Worm (Caenorhabditis elegans) whole organism, L2 larva: ENCODE measurements around the gene C33G3.6.

Source experiments
- C34F6.9 ChIP-seq: fragments of 150-350 bp; optimal IDR thresholded peaks from 2 replicates; lab custom pipeline; 2014; ENCODE audit warnings: missing biosample characterization, missing genetic modification characterization
- F13H6.1 ChIP-seq: sonication (generic microtip); optimal IDR thresholded peaks from 2 replicates; lab custom pipeline; 2016; ENCODE audit warnings: missing genetic modification characterization, missing compliant biosample characterization
- R02D3.7 ChIP-seq: fragments of 150-350 bp; optimal IDR thresholded peaks from 2 replicates; lab custom pipeline; 2014; ENCODE audit warnings: missing biosample characterization, missing genetic modification characterization
- Y55F3AM.14 ChIP-seq: fragments of 200-800 bp; sonication (Bioruptor generic); optimal IDR thresholded peaks from 2 replicates; lab custom pipeline; 2018; ENCODE audit warnings: mild to moderate bottlenecking, missing genetic modification characterization, missing compliant biosample characterization
- ZK546.5 ChIP-seq: sonication (generic microtip); optimal IDR thresholded peaks from 2 replicates; lab custom pipeline; 2017; ENCODE audit warnings: missing biosample characterization, missing genetic modification characterization
- alr-1 ChIP-seq: fragments of 150-350 bp; optimal IDR thresholded peaks from 2 replicates; lab custom pipeline; 2014; ENCODE audit warnings: missing biosample characterization, missing genetic modification characterization
- aly-2 ChIP-seq: fragments of 150-350 bp; optimal IDR thresholded peaks from 2 replicates; lab custom pipeline; 2014; ENCODE audit warnings: missing biosample characterization, missing genetic modification characterization
- ama-1 ChIP-seq: fragments of 150-350 bp; optimal IDR thresholded peaks from 2 replicates; lab custom pipeline; 2018; ENCODE audit warnings: inconsistent platforms
- blmp-1 ChIP-seq: sonication (generic microtip); optimal IDR thresholded peaks from 2 replicates; lab custom pipeline; 2017; ENCODE audit warnings: missing genetic modification characterization, mild to moderate bottlenecking, missing compliant biosample characterization, antibody characterized with exemption, moderate library complexity; ENCODE audit not compliant: insufficient read depth
- ceh-16 ChIP-seq: fragments of 150-350 bp; optimal IDR thresholded peaks from 2 replicates; lab custom pipeline; 2014; ENCODE audit warnings: missing biosample characterization, missing genetic modification characterization
- ceh-82 ChIP-seq: fragments of 150-350 bp; optimal IDR thresholded peaks from 2 replicates; lab custom pipeline; 2014; ENCODE audit warnings: missing biosample characterization, missing genetic modification characterization
- crh-2 ChIP-seq: sonication (generic microtip); optimal IDR thresholded peaks from 2 replicates; lab custom pipeline; 2017; ENCODE audit warnings: missing biosample characterization, missing genetic modification characterization
- dmd-4 ChIP-seq: sonication (generic microtip); optimal IDR thresholded peaks from 2 replicates; lab custom pipeline; 2017; ENCODE audit warnings: missing biosample characterization, missing genetic modification characterization
- egl-27 ChIP-seq: sonication (generic microtip); optimal IDR thresholded peaks from 3 replicates; lab custom pipeline; 2017; ENCODE audit warnings: missing biosample characterization, missing genetic modification reagents, missing genetic modification characterization
- elt-1 ChIP-seq: fragments of 150-350 bp; optimal IDR thresholded peaks from 2 replicates; lab custom pipeline; 2014; ENCODE audit warnings: missing biosample characterization, missing genetic modification characterization
- elt-3 ChIP-seq: sonication (generic microtip); optimal IDR thresholded peaks from 2 replicates; lab custom pipeline; 2017; ENCODE audit warnings: missing biosample characterization, missing genetic modification characterization
- fos-1 ChIP-seq: fragments of 150-350 bp; optimal IDR thresholded peaks from 2 replicates; lab custom pipeline; 2014; ENCODE audit warnings: missing biosample characterization, missing genetic modification characterization
- gmeb-1 ChIP-seq: fragments of 150-350 bp; optimal IDR thresholded peaks from 2 replicates; lab custom pipeline; 2014; ENCODE audit warnings: missing biosample characterization, missing genetic modification characterization
- lin-11 ChIP-seq: fragments of 150-350 bp; sonication (generic microtip); optimal IDR thresholded peaks from 2 replicates; lab custom pipeline; 2014; ENCODE audit warnings: missing biosample characterization, missing genetic modification characterization, inconsistent platforms, mixed read lengths
- lin-13 ChIP-seq: fragments of 150-350 bp; optimal IDR thresholded peaks from 2 replicates; lab custom pipeline; 2014; ENCODE audit warnings: missing biosample characterization, missing genetic modification reagents, missing genetic modification characterization
- lin-39 ChIP-seq: fragments of 150-350 bp; optimal IDR thresholded peaks from 2 replicates; lab custom pipeline; 2014; ENCODE audit warnings: missing biosample characterization, missing genetic modification reagents, missing genetic modification characterization
- lsy-2 ChIP-seq, 2 experiments: fragments of 150-350 bp in 1 of 2; sonication (generic microtip) in 1 of 2; optimal IDR thresholded peaks; 2 replicates each; lab custom pipeline; 2014 to 2017; ENCODE audit warnings: missing biosample characterization in 2 of 2, missing genetic modification characterization in 2 of 2
- mab-5 ChIP-seq: fragments of 150-350 bp; optimal IDR thresholded peaks from 2 replicates; lab custom pipeline; 2014; ENCODE audit warnings: missing biosample characterization, missing genetic modification characterization
- mbf-1 ChIP-seq: sonication (generic microtip); optimal IDR thresholded peaks from 2 replicates; lab custom pipeline; 2017; ENCODE audit warnings: missing biosample characterization, missing genetic modification characterization
- mdl-1 ChIP-seq, 2 experiments: fragments of 150-350 bp in 1 of 2; sonication (generic microtip) in 1 of 2; optimal IDR thresholded peaks; 2 replicates each; lab custom pipeline; 2017; ENCODE audit warnings: missing biosample characterization in 2 of 2, missing genetic modification characterization in 2 of 2
- nhr-10 ChIP-seq: sonication (generic microtip); optimal IDR thresholded peaks from 2 replicates; lab custom pipeline; 2017; ENCODE audit warnings: missing biosample characterization, missing genetic modification characterization
- nhr-11 ChIP-seq: fragments of 150-350 bp; optimal IDR thresholded peaks from 2 replicates; lab custom pipeline; 2014; ENCODE audit warnings: missing biosample characterization, missing genetic modification characterization
- nhr-12 ChIP-seq: fragments of 150-350 bp; optimal IDR thresholded peaks from 2 replicates; lab custom pipeline; 2014; ENCODE audit warnings: missing biosample characterization, missing genetic modification characterization
- nhr-129 ChIP-seq: fragments of 150-350 bp; optimal IDR thresholded peaks from 2 replicates; lab custom pipeline; 2014; ENCODE audit warnings: missing biosample characterization, missing genetic modification characterization
- nhr-21 ChIP-seq: fragments of 150-350 bp; optimal IDR thresholded peaks from 2 replicates; lab custom pipeline; 2014; ENCODE audit warnings: missing biosample characterization, missing genetic modification characterization
- nhr-23 ChIP-seq: fragments of 150-350 bp; optimal IDR thresholded peaks from 2 replicates; lab custom pipeline; 2014; ENCODE audit warnings: missing biosample characterization, missing genetic modification reagents, missing genetic modification characterization
- nhr-237 ChIP-seq: fragments of 150-350 bp; optimal IDR thresholded peaks from 2 replicates; lab custom pipeline; 2014; ENCODE audit warnings: missing biosample characterization, missing genetic modification characterization
- nhr-25 ChIP-seq: fragments of 150-350 bp; sonication (generic microtip); optimal IDR thresholded peaks from 3 replicates; lab custom pipeline; 2014; ENCODE audit warnings: missing biosample characterization, missing genetic modification characterization
- nhr-6 ChIP-seq: fragments of 150-350 bp; optimal IDR thresholded peaks from 2 replicates; lab custom pipeline; 2014; ENCODE audit warnings: missing biosample characterization, missing genetic modification characterization
- nhr-77 ChIP-seq: fragments of 150-350 bp; optimal IDR thresholded peaks from 2 replicates; lab custom pipeline; 2014; ENCODE audit warnings: missing biosample characterization, missing genetic modification characterization
- peb-1 ChIP-seq: fragments of 150-350 bp; optimal IDR thresholded peaks from 2 replicates; lab custom pipeline; 2014; ENCODE audit warnings: missing biosample characterization, missing genetic modification characterization
- sem-4 ChIP-seq: fragments of 150-350 bp; optimal IDR thresholded peaks from 2 replicates; lab custom pipeline; 2014; ENCODE audit warnings: missing biosample characterization, missing genetic modification reagents, missing genetic modification characterization
- skn-1 ChIP-seq: sonication (generic microtip); optimal IDR thresholded peaks from 2 replicates; lab custom pipeline; 2017; ENCODE audit warnings: missing biosample characterization, missing genetic modification characterization
- sma-3 ChIP-seq: sonication (generic microtip); optimal IDR thresholded peaks from 2 replicates; lab custom pipeline; 2016; ENCODE audit warnings: missing genetic modification reagents, missing genetic modification characterization, missing compliant biosample characterization
- sma-9 ChIP-seq, 2 experiments: fragments of 150-350 bp in 1 of 2; sonication (generic microtip) in 1 of 2; optimal IDR thresholded peaks; 2 replicates each; lab custom pipeline; 2014 to 2016; ENCODE audit warnings: missing genetic modification characterization in 2 of 2, mild to moderate bottlenecking in 1 of 2, missing biosample characterization in 1 of 2, missing compliant biosample characterization in 1 of 2, missing genetic modification reagents in 1 of 2, moderate library complexity in 1 of 2
- snpc-4 ChIP-seq: fragments of 150-350 bp; optimal IDR thresholded peaks from 2 replicates; lab custom pipeline; 2014; ENCODE audit warnings: missing biosample characterization, missing genetic modification characterization
- unc-39 ChIP-seq: fragments of 150-350 bp; optimal IDR thresholded peaks from 2 replicates; lab custom pipeline; 2014; ENCODE audit warnings: missing biosample characterization, missing genetic modification characterization
- unc-55 ChIP-seq: fragments of 150-350 bp; sonication (generic microtip); optimal IDR thresholded peaks from 3 replicates; lab custom pipeline; 2014; ENCODE audit warnings: missing biosample characterization, missing genetic modification reagents, missing genetic modification characterization
- unc-62 ChIP-seq: fragments of 150-350 bp; optimal IDR thresholded peaks from 2 replicates; lab custom pipeline; 2014; ENCODE audit warnings: missing biosample characterization, missing genetic modification reagents, missing genetic modification characterization
- zag-1 ChIP-seq: fragments of 150-350 bp; optimal IDR thresholded peaks from 2 replicates; lab custom pipeline; 2014; ENCODE audit warnings: missing biosample characterization, missing genetic modification characterization
- ztf-1 ChIP-seq: fragments of 200-800 bp; sonication (Bioruptor generic); conservative IDR thresholded peaks from 2 replicates; pipeline ENCODE4 v1.3.6; 2022; ENCODE audit warnings: missing genetic modification characterization, missing compliant biosample characterization
- ztf-11 ChIP-seq: sonication (generic microtip); optimal IDR thresholded peaks from 2 replicates; lab custom pipeline; 2017; ENCODE audit warnings: missing biosample characterization, missing genetic modification characterization
- ztf-4 ChIP-seq: fragments of 150-350 bp; optimal IDR thresholded peaks from 2 replicates; lab custom pipeline; 2014; ENCODE audit warnings: missing biosample characterization, missing genetic modification characterization

Gene C33G3.6

ce11 chrX:14067641-14068040 is 16.5 kb downstream of the C33G3.6 start, which contains the start of gene lgc-21:
Gene lgc-21, minus strand, starts transcription at chrX:14067984.
- no peak for TF ChIP-seq nhr-21 (tag; lab: Kevin White, UChicago)

ce11 chrX:14063830-14064229 is 20.3 kb downstream of the C33G3.6 start:
- TF ChIP-seq ama-1 (lab: Kevin White, UChicago): peak; percentile 76
- no peak for TF ChIP-seq peb-1
- TF ChIP-seq elt-1 (tag; lab: Kevin White, UChicago): no peak
- TF ChIP-seq nhr-23 (tag; lab: Kevin White, UChicago): no peak
- TF ChIP-seq sem-4: peak; percentile 79
- TF ChIP-seq ceh-82 (tag; lab: Kevin White, UChicago): no peak
- peak; percentile 78 for TF ChIP-seq mab-5
- TF ChIP-seq dmd-4 (tag; lab: Kevin White, UChicago): no peak
- peak; percentile 91 for TF ChIP-seq F13H6.1 (tag; lab: Kevin White, UChicago)
- peak; percentile 25 to 77 for TF ChIP-seq mdl-1 (tag; optimal IDR thresholded peaks at IDR 0.05; lab: Kevin White, UChicago)
- no peak for TF ChIP-seq nhr-12
- TF ChIP-seq C34F6.9 (tag; lab: Kevin White, UChicago): peak; percentile 84
- TF ChIP-seq ZK546.5 (tag; lab: Kevin White, UChicago): no peak
- TF ChIP-seq nhr-129 (tag; lab: Kevin White, UChicago): peak; percentile 99
- no peak for TF ChIP-seq ceh-16
- TF ChIP-seq nhr-25 (tag; lab: Kevin White, UChicago): peak; percentile 78
- peak; percentile 70 for TF ChIP-seq gmeb-1 (tag; lab: Kevin White, UChicago)
- TF ChIP-seq fos-1 (tag; lab: Kevin White, UChicago): peak; percentile 91
- TF ChIP-seq sma-9 (GFP tag; optimal IDR thresholded peaks at IDR 0.05; lab: Kevin White, UChicago): peak; percentile 94
- no peak for TF ChIP-seq sma-9 (tag; optimal IDR thresholded peaks at IDR 0.05; lab: Kevin White, UChicago)
- TF ChIP-seq ztf-11: no peak
- TF ChIP-seq R02D3.7 (tag; lab: Kevin White, UChicago): peak; percentile 0
- no peak for TF ChIP-seq elt-3
- TF ChIP-seq blmp-1 (tag; lab: Kevin White, UChicago): peak; percentile 5
- peak; percentile 8 for TF ChIP-seq nhr-10 (tag; lab: Kevin White, UChicago)
- peak; percentile 83 for TF ChIP-seq nhr-21 (tag; lab: Kevin White, UChicago)
- TF ChIP-seq egl-27 (tag; lab: Kevin White, UChicago): peak; percentile 83
- TF ChIP-seq Y55F3AM.14 (GFP tag; lab: Kevin White, UChicago): peak; percentile 81
- TF ChIP-seq snpc-4 (tag; lab: Kevin White, UChicago): peak; percentile 80
- TF ChIP-seq alr-1: no peak
- no peak for TF ChIP-seq aly-2 (tag; lab: Kevin White, UChicago)
- peak; percentile 34 for TF ChIP-seq nhr-77 (tag; lab: Kevin White, UChicago)
- TF ChIP-seq crh-2 (tag; lab: Kevin White, UChicago): peak; percentile 90
- peak; percentile 45 for TF ChIP-seq skn-1
- TF ChIP-seq lsy-2 (tag; optimal IDR thresholded peaks at IDR 0.05; lab: Kevin White, UChicago): peak; percentile 79 to 86
- peak; percentile 79 for TF ChIP-seq sma-3 (GFP tag; lab: Kevin White, UChicago)
- TF ChIP-seq nhr-11 (tag; lab: Kevin White, UChicago): peak; percentile 57
- TF ChIP-seq lin-11 (tag; lab: Kevin White, UChicago): peak; percentile 64
- peak; percentile 83 for TF ChIP-seq nhr-6 (tag; lab: Kevin White, UChicago)
- peak; percentile 7 for TF ChIP-seq unc-62 (GFP tag; lab: Kevin White, UChicago)
- peak; percentile 36 for TF ChIP-seq nhr-237 (tag; lab: Kevin White, UChicago)
- peak; percentile 95 for TF ChIP-seq unc-55
- TF ChIP-seq ztf-1: no peak
- TF ChIP-seq unc-39 (tag; lab: Kevin White, UChicago): no peak
- no peak for TF ChIP-seq lin-39 (tag; lab: Kevin White, UChicago)
- TF ChIP-seq mbf-1 (tag; lab: Kevin White, UChicago): no peak
- TF ChIP-seq ztf-4 (tag; lab: Kevin White, UChicago): peak; percentile 93
- TF ChIP-seq lin-13 (GFP tag; lab: Kevin White, UChicago): peak; percentile 86
- TF ChIP-seq zag-1: peak; percentile 81
- TF ChIP-seq, all 48 proteins: peak for 32
